Worm (Caenorhabditis elegans): ENCODE results near the gene T23B7.2.

- no peak for TF ChIP-seq pha-4 (tag; optimal IDR thresholded peaks at IDR 0.05)
- no peak for TF ChIP-seq unc-62 (GFP tag; optimal IDR thresholded peaks at IDR 0.05)
- TF ChIP-seq lsy-2 (tag; optimal IDR thresholded peaks at IDR 0.05) = no peak
- no peak for TF ChIP-seq ztf-11 (tag; optimal IDR thresholded peaks at IDR 0.05)
- no peak for TF ChIP-seq nhr-76 (tag; optimal IDR thresholded peaks at IDR 0.05)
- no peak for TF ChIP-seq unc-39 (tag; optimal IDR thresholded peaks at IDR 0.05)
- no peak for TF ChIP-seq ces-1 (GFP tag; optimal IDR thresholded peaks at IDR 0.05)
- TF ChIP-seq nhr-12 (tag; optimal IDR thresholded peaks at IDR 0.05) = no peak
- TF ChIP-seq snpc-4 (tag; optimal IDR thresholded peaks at IDR 0.05) = no peak
Measured at ce11 chrII:4857086-4857485, 15.0 kb upstream of the T23B7.2 start.

Measured in whole organism, mixed stage, embryonic.